Fruit fly (Drosophila melanogaster): Measurements from ENCODE around the gene CG12061.

CG12061 gene

DNA sequence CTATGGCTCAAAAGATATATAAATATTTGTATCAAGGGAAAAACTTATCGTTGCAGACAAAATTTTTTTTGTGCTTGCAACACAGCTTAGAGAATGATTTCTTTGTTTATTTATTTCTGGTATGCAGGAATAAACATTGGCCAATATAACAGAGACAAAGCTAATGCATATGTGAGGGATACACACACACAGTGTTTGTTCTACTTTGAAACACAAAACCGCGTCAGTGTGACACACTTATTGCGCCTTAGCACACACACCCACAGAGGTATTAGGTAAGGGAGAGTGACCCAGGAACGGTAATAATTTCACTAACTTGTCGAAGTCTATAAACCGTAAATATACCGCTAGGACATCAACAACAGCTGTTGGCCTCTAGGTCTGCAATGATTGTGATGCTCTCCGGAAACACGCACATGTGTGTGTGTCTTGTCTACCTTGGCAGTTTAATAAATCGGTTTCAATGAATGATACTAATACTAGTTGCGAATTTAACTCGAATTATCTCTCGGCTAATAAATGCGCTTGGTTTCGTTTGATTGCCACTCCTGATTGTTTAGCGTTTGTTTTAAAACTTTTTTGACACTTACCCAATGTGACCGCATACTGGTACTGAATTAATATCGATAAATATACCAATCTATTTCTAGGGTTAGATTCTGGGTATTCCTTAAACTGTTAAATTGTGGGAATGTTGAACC lies 60.4 kb downstream of the CG12061 start, which contains the start of gene CG17162 (continued):
- no peak for TF ChIP-seq pum (GFP tag; optimal IDR thresholded peaks at IDR 0.05)
- no peak for TF ChIP-seq CG43689 (GFP tag; IDR thresholded peaks at IDR 0.05)
- TF ChIP-seq gt (GFP tag; IDR thresholded peaks at IDR 0.05), result no peak
- TF ChIP-seq CG18476 (GFP tag; optimal IDR thresholded peaks at IDR 0.05), result no peak
- TF ChIP-seq HHEX (GFP tag; optimal IDR thresholded peaks at IDR 0.05), result no peak
- no peak for TF ChIP-seq disco-r (GFP tag; optimal IDR thresholded peaks at IDR 0.05)
- TF ChIP-seq HmgZ (tag; optimal IDR thresholded peaks at IDR 0.05), result no peak

dm6 chrX:23096818-23097129 lies 60.9 kb downstream of the CG12061 start:
- TF ChIP-seq dmrt99B (tag; optimal IDR thresholded peaks at IDR 0.05), result peak; percentile 7
- no peak for TF ChIP-seq CG6791 (GFP tag; IDR thresholded peaks at IDR 0.05; ENCODE audit: partially characterized antibody)
- peak; percentile 13 for TF ChIP-seq Ssrp (tag; optimal IDR thresholded peaks at IDR 0.05)
- TF ChIP-seq CG10366 (GFP tag; IDR thresholded peaks at IDR 0.05), result peak; percentile 15; the same call in 1 of the 2 replicates
- no peak for TF ChIP-seq org-1 (GFP tag; optimal IDR thresholded peaks at IDR 0.05)
- no peak for TF ChIP-seq knrl (GFP tag; IDR thresholded peaks at IDR 0.05; ENCODE audit: partially characterized antibody)
- TF ChIP-seq sr (GFP tag; IDR thresholded peaks at IDR 0.05), result no peak
- TF ChIP-seq CG11504 (tag; optimal IDR thresholded peaks at IDR 0.05), result no peak
- peak; percentile 3 for TF ChIP-seq CoRest (tag; optimal IDR thresholded peaks at IDR 0.05)
- peak; percentile 31; the same call in 1 of the 2 replicates for TF ChIP-seq Rfx (GFP tag; IDR thresholded peaks at IDR 0.05)
- TF ChIP-seq CG4854 (GFP tag; optimal IDR thresholded peaks at IDR 0.05), result no peak
- TF ChIP-seq nau (GFP tag; optimal IDR thresholded peaks at IDR 0.05), result no peak
- no peak for TF ChIP-seq CG33213 (GFP tag; optimal IDR thresholded peaks at IDR 0.05)
- no peak for TF ChIP-seq cato (GFP tag; optimal IDR thresholded peaks at IDR 0.05; ENCODE audit: borderline replicate concordance)
- no peak for TF ChIP-seq sd (tag; optimal IDR thresholded peaks at IDR 0.05)
- TF ChIP-seq CG6272 (GFP tag; IDR thresholded peaks at IDR 0.05), result no peak
- no peak for TF ChIP-seq sug (tag; optimal IDR thresholded peaks at IDR 0.05)
- 0 out of 2 replicates have a peak, but pooled peaks have one; percentile 7 for TF ChIP-seq CG6689 (GFP tag; IDR thresholded peaks at IDR 0.05)
- TF ChIP-seq CG9797 (GFP tag; optimal IDR thresholded peaks at IDR 0.05), result no peak
- TF ChIP-seq lmd (GFP tag; IDR thresholded peaks at IDR 0.05), result peak; percentile 19; the same call in 1 of the 2 replicates
- no peak for TF ChIP-seq CG11247 (GFP tag; IDR thresholded peaks at IDR 0.05)
- TF ChIP-seq phol (tag; optimal IDR thresholded peaks at IDR 0.05), result peak; percentile 21
- TF ChIP-seq bcd (GFP tag; optimal IDR thresholded peaks at IDR 0.05), result no peak
- TF ChIP-seq sens (GFP tag), result peak; percentile 30
- no peak for TF ChIP-seq Spps (tag; optimal IDR thresholded peaks at IDR 0.05)
- TF ChIP-seq CG16863 (GFP tag; optimal IDR thresholded peaks at IDR 0.05), result no peak
- peak; percentile 12 for TF ChIP-seq CG18262 (tag; optimal IDR thresholded peaks at IDR 0.05)
- TF ChIP-seq lola (GFP tag; optimal IDR thresholded peaks at IDR 0.05), result peak in 1 of 3 experiments; percentile 14
- no peak for TF ChIP-seq croc (GFP tag; conservative IDR thresholded peaks at IDR 0.05)
- no peak for TF ChIP-seq ssp (GFP tag; IDR thresholded peaks at IDR 0.05)
- no peak for TF ChIP-seq pan (optimal IDR thresholded peaks at IDR 0.05)
- peak in 1 of 2 experiments; percentile 36 for TF ChIP-seq pan (GFP tag; optimal IDR thresholded peaks at IDR 0.05 in 1 of 2, IDR thresholded peaks at IDR 0.05 in 1 of 2)
- TF ChIP-seq CG17361 (GFP tag; IDR thresholded peaks at IDR 0.05), result 0 out of 3 replicates have a peak, but pooled peaks have one; percentile 32
- peak; percentile 35 for TF ChIP-seq gem (tag; optimal IDR thresholded peaks at IDR 0.05)
- TF ChIP-seq slbo (GFP tag; IDR thresholded peaks at IDR 0.05), result peak; percentile 27; the same call in 1 of the 2 replicates
- TF ChIP-seq CG4617 (GFP tag; optimal IDR thresholded peaks at IDR 0.05; ENCODE audit: borderline replicate concordance), result no peak
- no peak for TF ChIP-seq tin (GFP tag; optimal IDR thresholded peaks at IDR 0.05)
- TF ChIP-seq Scr (GFP tag; IDR thresholded peaks at IDR 0.05; ENCODE audit: partially characterized antibody), result no peak
- no peak for TF ChIP-seq al (GFP tag; IDR thresholded peaks at IDR 0.05)
- TF ChIP-seq tio (GFP tag; optimal IDR thresholded peaks at IDR 0.05), result peak; percentile 43
- no peak for TF ChIP-seq sisA (GFP tag; IDR thresholded peaks at IDR 0.05)
- no peak for TF ChIP-seq ash1 (GFP tag; optimal IDR thresholded peaks at IDR 0.05)
